Worm (Caenorhabditis elegans) whole organism, L1 larva: ENCODE measurements around the gene brap-2.

Source experiments
- C04F5.9 ChIP-seq: sonication (generic microtip); optimal IDR thresholded peaks from 2 replicates; lab custom pipeline; 2016; ENCODE audit warnings: missing genetic modification characterization, missing compliant biosample characterization
- C34B4.2 ChIP-seq: sonication (generic microtip); optimal IDR thresholded peaks from 2 replicates; lab custom pipeline; 2017; ENCODE audit warnings: mild to moderate bottlenecking, missing genetic modification characterization, missing compliant biosample characterization
- Y116A8C.19 ChIP-seq: sonication (generic microtip); optimal IDR thresholded peaks from 2 replicates; lab custom pipeline; 2016; ENCODE audit warnings: missing compliant biosample characterization, missing genetic modification characterization, borderline replicate concordance
- aha-1 ChIP-seq: fragments of 150-350 bp; optimal IDR thresholded peaks from 2 replicates; lab custom pipeline; 2014; ENCODE audit warnings: missing biosample characterization, missing genetic modification characterization
- aly-2 ChIP-seq: fragments of 150-350 bp; optimal IDR thresholded peaks from 2 replicates; lab custom pipeline; 2014; ENCODE audit warnings: missing biosample characterization, missing genetic modification characterization
- ceh-8 ChIP-seq: fragments of 200-800 bp; sonication (Bioruptor generic); optimal IDR thresholded peaks from 2 replicates; lab custom pipeline; 2018; ENCODE audit warnings: mild to moderate bottlenecking, missing genetic modification characterization, moderate library complexity, missing compliant biosample characterization
- ceh-82 ChIP-seq, 3 experiments: fragments of 150-350 bp in 1 of 3; sonication (generic microtip) in 2 of 3; optimal IDR thresholded peaks; 2 replicates each; lab custom pipeline; 2014 to 2017; ENCODE audit warnings: missing biosample characterization in 3 of 3, missing genetic modification characterization in 3 of 3
- dsc-1 ChIP-seq: sonication (generic microtip); optimal IDR thresholded peaks from 2 replicates; lab custom pipeline; 2016; ENCODE audit warnings: mild to moderate bottlenecking, missing genetic modification characterization, missing compliant biosample characterization
- efl-1 ChIP-seq, 4 experiments: fragments of 150-350 bp; optimal IDR thresholded peaks in 3 of 4; peaks in 1 of 4; 1 replicate in 1 of 4; 2 replicates in 3 of 4; lab custom pipeline; 2014; ENCODE audit warnings: missing biosample characterization in 2 of 4, missing genetic modification characterization in 2 of 4, missing genetic modification reagents in 2 of 4
- egl-27 ChIP-seq, 2 experiments: fragments of 150-350 bp in 1 of 2; sonication (generic microtip); optimal IDR thresholded peaks; 3 replicates each; lab custom pipeline; 2017 to 2018; ENCODE audit warnings: missing biosample characterization in 2 of 2, missing genetic modification characterization in 2 of 2, missing genetic modification reagents in 2 of 2
- elt-3 ChIP-seq, 6 experiments: fragments of 150-350 bp in 1 of 6; sonication (generic microtip); optimal IDR thresholded peaks; 2 replicates each; lab custom pipeline; 2017 to 2018; ENCODE audit warnings: missing biosample characterization in 6 of 6, missing genetic modification characterization in 6 of 6, inconsistent platforms in 1 of 6
- fkh-10 ChIP-seq: sonication (generic microtip); optimal IDR thresholded peaks from 2 replicates; lab custom pipeline; 2017; ENCODE audit warnings: missing biosample characterization, missing genetic modification reagents, missing genetic modification characterization
- fkh-8 ChIP-seq: sonication (generic microtip); optimal IDR thresholded peaks from 2 replicates; lab custom pipeline; 2016; ENCODE audit warnings: mild to moderate bottlenecking, missing genetic modification characterization, missing compliant biosample characterization
- fos-1 ChIP-seq: fragments of 150-350 bp; optimal IDR thresholded peaks from 2 replicates; lab custom pipeline; 2014; ENCODE audit warnings: missing biosample characterization, missing genetic modification characterization
- grh-1 ChIP-seq: fragments of 200-800 bp; sonication (Bioruptor generic); IDR thresholded peaks from 2 replicates; pipeline ENCODE4 v1.3.6; 2022; ENCODE audit warnings: missing genetic modification reagents, missing genetic modification characterization, missing compliant biosample characterization
- hlh-17 ChIP-seq: fragments of 200-800 bp; sonication (Bioruptor generic); optimal IDR thresholded peaks from 2 replicates; lab custom pipeline; 2018; ENCODE audit warnings: missing genetic modification characterization, mild to moderate bottlenecking, missing compliant biosample characterization, moderate library complexity, borderline replicate concordance
- jun-1 ChIP-seq: fragments of 150-350 bp; optimal IDR thresholded peaks from 2 replicates; lab custom pipeline; 2014; ENCODE audit warnings: missing biosample characterization, missing genetic modification reagents, missing genetic modification characterization
- lin-14 ChIP-seq: fragments of 200-800 bp; sonication (Bioruptor generic); optimal IDR thresholded peaks from 2 replicates; lab custom pipeline; 2018; ENCODE audit warnings: mild to moderate bottlenecking, missing genetic modification characterization, moderate library complexity, missing compliant biosample characterization
- lin-35 ChIP-seq, 2 experiments: fragments of 150-350 bp; optimal IDR thresholded peaks; 2 replicates each; lab custom pipeline; 2014; ENCODE audit warnings: missing biosample characterization in 2 of 2, missing genetic modification characterization in 2 of 2, missing genetic modification reagents in 2 of 2
- lin-39 ChIP-seq: fragments of 150-350 bp; optimal IDR thresholded peaks from 2 replicates; lab custom pipeline; 2014; ENCODE audit warnings: missing biosample characterization, missing genetic modification reagents, missing genetic modification characterization
- lir-3 ChIP-seq: sonication (generic microtip); optimal IDR thresholded peaks from 2 replicates; lab custom pipeline; 2016; ENCODE audit warnings: mild to moderate bottlenecking, missing genetic modification characterization, moderate library complexity, missing compliant biosample characterization; ENCODE audit not compliant: poor library complexity
- lsy-2 ChIP-seq, 2 experiments: fragments of 150-350 bp; optimal IDR thresholded peaks; 2 replicates each; lab custom pipeline; 2014; ENCODE audit warnings: missing biosample characterization in 2 of 2, missing genetic modification characterization in 2 of 2
- nhr-11 ChIP-seq: fragments of 150-350 bp; optimal IDR thresholded peaks from 2 replicates; lab custom pipeline; 2014; ENCODE audit warnings: missing biosample characterization, missing genetic modification characterization
- nhr-12 ChIP-seq: sonication (generic microtip); optimal IDR thresholded peaks from 2 replicates; lab custom pipeline; 2017; ENCODE audit warnings: missing biosample characterization, missing genetic modification characterization
- nhr-19 ChIP-seq: fragments of 200-800 bp; sonication (Bioruptor generic); conservative IDR thresholded peaks from 2 replicates; pipeline ENCODE4 v1.3.6; 2022; ENCODE audit warnings: missing genetic modification characterization, missing compliant biosample characterization
- nhr-20 ChIP-seq: sonication (generic microtip); optimal IDR thresholded peaks from 2 replicates; lab custom pipeline; 2016; ENCODE audit warnings: mild to moderate bottlenecking, missing genetic modification characterization, missing compliant biosample characterization
- nhr-47 ChIP-seq: sonication (generic microtip); optimal IDR thresholded peaks from 2 replicates; lab custom pipeline; 2016; ENCODE audit warnings: mild to moderate bottlenecking, missing genetic modification characterization, moderate library complexity, missing compliant biosample characterization
- nhr-71 ChIP-seq: sonication (generic microtip); optimal IDR thresholded peaks from 2 replicates; lab custom pipeline; 2016; ENCODE audit warnings: mild to moderate bottlenecking, missing genetic modification characterization, moderate library complexity, missing compliant biosample characterization
- nhr-77 ChIP-seq: fragments of 150-350 bp; optimal IDR thresholded peaks from 2 replicates; lab custom pipeline; 2014; ENCODE audit warnings: missing biosample characterization, missing genetic modification characterization
- nhr-85 ChIP-seq: sonication (generic microtip); peaks from one replicate; lab custom pipeline; 2016; ENCODE audit warnings: missing genetic modification characterization, inconsistent platforms, missing compliant biosample characterization
- pax-3 ChIP-seq: fragments of 200-800 bp; sonication (Bioruptor generic); optimal IDR thresholded peaks from 2 replicates; lab custom pipeline; 2018; ENCODE audit warnings: mild to moderate bottlenecking, missing genetic modification characterization, moderate library complexity, missing compliant biosample characterization
- rnt-1 ChIP-seq: sonication (generic microtip); optimal IDR thresholded peaks from 2 replicates; lab custom pipeline; 2016; ENCODE audit warnings: mild to moderate bottlenecking, missing genetic modification characterization, moderate library complexity, missing compliant biosample characterization
- skn-1 ChIP-seq: fragments of 150-350 bp; optimal IDR thresholded peaks from 2 replicates; lab custom pipeline; 2014; ENCODE audit warnings: missing biosample characterization, missing genetic modification characterization
- snpc-4 ChIP-seq: fragments of 150-350 bp; optimal IDR thresholded peaks from 2 replicates; lab custom pipeline; 2014; ENCODE audit warnings: missing biosample characterization, missing genetic modification characterization
- sup-37 ChIP-seq: fragments of 200-800 bp; sonication (Bioruptor generic); optimal IDR thresholded peaks from 2 replicates; lab custom pipeline; 2018; ENCODE audit warnings: mild to moderate bottlenecking, missing genetic modification characterization, missing compliant biosample characterization
- unc-130 ChIP-seq: fragments of 150-350 bp; optimal IDR thresholded peaks from 2 replicates; lab custom pipeline; 2017; ENCODE audit warnings: missing biosample characterization, missing genetic modification characterization, inconsistent platforms
- unc-30 ChIP-seq: sonication (generic microtip); optimal IDR thresholded peaks from 2 replicates; lab custom pipeline; 2017; ENCODE audit warnings: missing biosample characterization, missing genetic modification characterization
- unc-62 ChIP-seq: fragments of 150-350 bp; optimal IDR thresholded peaks from 2 replicates; lab custom pipeline; 2014; ENCODE audit warnings: missing biosample characterization, missing genetic modification reagents, missing genetic modification characterization
- unc-86 ChIP-seq: sonication (generic microtip); optimal IDR thresholded peaks from 2 replicates; lab custom pipeline; 2016; ENCODE audit warnings: missing genetic modification characterization, missing compliant biosample characterization
- unc-98 ChIP-seq: fragments of 200-800 bp; sonication (Bioruptor generic); IDR thresholded peaks from 2 replicates; pipeline ENCODE4 v1.3.6; 2022; ENCODE audit warnings: missing genetic modification characterization, missing compliant biosample characterization
- xbp-1 ChIP-seq: sonication (generic microtip); optimal IDR thresholded peaks from 2 replicates; lab custom pipeline; 2016; ENCODE audit warnings: missing genetic modification characterization, missing compliant biosample characterization
- ztf-11 ChIP-seq, 2 experiments: sonication (generic microtip); optimal IDR thresholded peaks; 2 replicates each; lab custom pipeline; 2016 to 2017; ENCODE audit warnings: missing genetic modification characterization in 2 of 2, missing biosample characterization in 1 of 2, missing compliant biosample characterization in 1 of 2

brap-2 gene

ce11 chrII:5344775-5345174 lies 48.2 kb downstream of the brap-2 start, which contains the start of gene F09E5.14:
F09E5.14 (minus strand) TSS chrII:5344875.
- TF ChIP-seq nhr-20 (tag; lab: Kevin White, UChicago) (no peak), C34B4.2 (tag; lab: Kevin White, UChicago) (no peak), nhr-12 (tag; lab: Kevin White, UChicago) (no peak), nhr-19 (GFP tag; lab: Robert Waterston, UW) (no peak), lir-3 (tag; lab: Kevin White, UChicago) (no peak), unc-62 (GFP tag; lab: Kevin White, UChicago) (no peak), unc-98 (GFP tag; lab: Robert Waterston, UW) (no peak), nhr-71 (tag; lab: Kevin White, UChicago) (no peak), ztf-11 (tag; optimal IDR thresholded peaks at IDR 0.05; lab: Kevin White, UChicago) (no peak), jun-1 (tag; lab: Kevin White, UChicago) (no peak), unc-86 (tag; lab: Kevin White, UChicago) (no peak), grh-1 (no peak), ceh-82 (tag; optimal IDR thresholded peaks at IDR 0.05; lab: Kevin White, UChicago) (no peak)

ce11 chrII:5342412-5342811 lies 50.6 kb downstream of the brap-2 start:
- TF ChIP-seq egl-27 (tag; optimal IDR thresholded peaks at IDR 0.05; lab: Kevin White, UChicago) (no peak), lin-14 (GFP tag; lab: Kevin White, UChicago) (peak; percentile 4), nhr-71 (tag; lab: Kevin White, UChicago) (peak; percentile 5), lin-35 (GFP tag; optimal IDR thresholded peaks at IDR 0.05; lab: Kevin White, UChicago) (peak in 1 of 2 experiments; percentile 13), rnt-1 (tag; lab: Kevin White, UChicago) (peak; percentile 5)

DNA sequence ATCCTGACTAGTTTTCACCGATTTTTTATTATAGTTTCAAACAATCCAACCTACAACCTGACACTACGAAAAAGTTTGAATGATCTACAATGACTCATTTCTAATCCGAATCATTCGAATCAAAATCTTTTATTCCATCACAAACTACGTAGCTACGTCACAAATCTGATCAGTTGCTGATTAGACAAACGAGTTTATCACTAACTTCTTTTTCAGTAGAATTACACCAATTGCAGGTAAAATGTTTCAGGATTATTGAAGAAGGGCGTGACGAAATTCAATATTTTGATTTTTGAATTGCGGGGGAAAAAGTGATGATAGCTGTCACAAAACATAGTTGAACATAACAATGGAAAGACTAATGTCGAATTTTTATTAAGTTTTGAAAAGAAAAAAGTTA lies 51.4 kb downstream of the brap-2 start:
- TF ChIP-seq efl-1 (optimal IDR thresholded peaks at IDR 0.05; lab: Kevin White, UChicago) (no peak), efl-1 (GFP tag; optimal IDR thresholded peaks at IDR 0.05 in 1 of 2; lab: Kevin White, UChicago) (peak in 1 of 2 experiments; percentile 67), dsc-1 (tag; lab: Kevin White, UChicago) (peak; percentile 95), nhr-71 (tag; lab: Kevin White, UChicago) (peak; percentile 32), C04F5.9 (tag; lab: Kevin White, UChicago) (no peak), unc-30 (no peak), nhr-47 (tag; lab: Kevin White, UChicago) (peak; percentile 40), fkh-8 (tag; lab: Kevin White, UChicago) (peak; percentile 43)

ce11 chrII:5340672-5341568 lies 52.1 kb downstream of the brap-2 start:
- TF ChIP-seq hlh-17 (GFP tag; lab: Kevin White, UChicago) (no peak), snpc-4 (no peak), nhr-19 (GFP tag; lab: Robert Waterston, UW) (no peak), ceh-8 (no peak), fkh-10 (GFP tag; lab: Kevin White, UChicago) (no peak), nhr-77 (tag; lab: Kevin White, UChicago) (no peak), sup-37 (GFP tag; lab: Kevin White, UChicago) (no peak), C34B4.2 (tag; lab: Kevin White, UChicago) (no peak), nhr-12 (tag; lab: Kevin White, UChicago) (no peak), aly-2 (tag; lab: Kevin White, UChicago) (peak; percentile 76), elt-3 (tag; optimal IDR thresholded peaks at IDR 0.05; lab: Kevin White, UChicago) (no peak), lsy-2 (tag; optimal IDR thresholded peaks at IDR 0.05; lab: Kevin White, UChicago) (peak in 1 of 2 experiments; percentile 36), aha-1 (no peak), unc-30 (no peak), pax-3 (tag; lab: Kevin White, UChicago) (no peak), unc-130 (no peak), fos-1 (peak; percentile 10), nhr-11 (tag; lab: Kevin White, UChicago) (peak; percentile 15), skn-1 (tag; lab: Kevin White, UChicago) (no peak), lin-39 (tag; lab: Kevin White, UChicago) (no peak), nhr-85 (tag; lab: Kevin White, UChicago) (no peak), Y116A8C.19 (tag; lab: Kevin White, UChicago) (no peak), xbp-1 (no peak), dsc-1 (tag; lab: Kevin White, UChicago) (no peak), nhr-47 (tag; lab: Kevin White, UChicago) (peak; percentile 3), fkh-8 (tag; lab: Kevin White, UChicago) (peak; percentile 62), lir-3 (tag; lab: Kevin White, UChicago) (no peak)
